Fruit fly (Drosophila melanogaster) whole organism, adult: ENCODE measurements around the gene Claspin.

ENCODE experiments used
- CG11617 ChIP-seq: fragments of 200-800 bp; sonication (Bioruptor generic); optimal IDR thresholded peaks from 2 replicates; lab custom pipeline; 2017; ENCODE audit warnings: mild to moderate bottlenecking, missing biosample characterization, missing genetic modification reagents, missing genetic modification characterization
- CG12768 ChIP-seq: fragments of 200-800 bp; sonication (Bioruptor generic); optimal IDR thresholded peaks from 2 replicates; lab custom pipeline; 2017; ENCODE audit warnings: missing biosample characterization, missing genetic modification characterization, mild to moderate bottlenecking, moderate library complexity, missing genetic modification reagents
- CG14711 ChIP-seq: fragments of 200-800 bp; sonication (Bioruptor generic); optimal IDR thresholded peaks from 2 replicates; lab custom pipeline; 2018; ENCODE audit warnings: missing biosample characterization, mild to moderate bottlenecking, missing genetic modification characterization, moderate library complexity
- CG1620 ChIP-seq: fragments of 200-800 bp; sonication (Bioruptor generic); optimal IDR thresholded peaks from 2 replicates; lab custom pipeline; 2016; ENCODE audit warnings: missing biosample characterization, missing genetic modification characterization
- CG33017 ChIP-seq: fragments of 200-800 bp; sonication (Bioruptor generic); optimal IDR thresholded peaks from 2 replicates; lab custom pipeline; 2018; ENCODE audit warnings: missing biosample characterization, mild to moderate bottlenecking, missing genetic modification characterization, moderate library complexity
- CG5204 ChIP-seq: fragments of 200-800 bp; sonication (Bioruptor generic); optimal IDR thresholded peaks from 2 replicates; lab custom pipeline; 2016; ENCODE audit warnings: missing biosample characterization, missing genetic modification characterization
- CG7045 ChIP-seq: fragments of 200-800 bp; sonication (Bioruptor generic); optimal IDR thresholded peaks from 2 replicates; lab custom pipeline; 2017; ENCODE audit warnings: missing biosample characterization, mild to moderate bottlenecking, missing genetic modification characterization
- CG7101 ChIP-seq: fragments of 200-800 bp; sonication (Bioruptor generic); optimal IDR thresholded peaks from 2 replicates; lab custom pipeline; 2018; ENCODE audit warnings: missing biosample characterization, mild to moderate bottlenecking, missing genetic modification characterization, moderate library complexity
- Clk ChIP-seq: fragments of 200-800 bp; sonication (Bioruptor generic); optimal IDR thresholded peaks from 2 replicates; lab custom pipeline; 2017; ENCODE audit warnings: missing biosample characterization, missing genetic modification characterization
- Crg-1 ChIP-seq: fragments of 200-800 bp; sonication (Bioruptor generic); optimal IDR thresholded peaks from 2 replicates; lab custom pipeline; 2016; ENCODE audit warnings: missing biosample characterization, missing genetic modification characterization
- Hr96 ChIP-seq: fragments of 200-800 bp; sonication (Bioruptor generic); optimal IDR thresholded peaks from 2 replicates; lab custom pipeline; 2016; ENCODE audit warnings: missing biosample characterization, missing genetic modification characterization
- Mnt ChIP-seq: fragments of 200-800 bp; sonication (Bioruptor generic); optimal IDR thresholded peaks from 2 replicates; lab custom pipeline; 2016; ENCODE audit warnings: missing biosample characterization, mild to moderate bottlenecking, missing genetic modification characterization
- bab1 ChIP-seq: fragments of 200-800 bp; sonication (Bioruptor generic); optimal IDR thresholded peaks from 3 replicates; lab custom pipeline; 2019; ENCODE audit warnings: missing biosample characterization, mild to moderate bottlenecking, missing genetic modification characterization, moderate library complexity
- cic ChIP-seq: fragments of 200-800 bp; sonication (Bioruptor generic); optimal IDR thresholded peaks from 2 replicates; lab custom pipeline; 2017; ENCODE audit warnings: missing biosample characterization, mild to moderate bottlenecking, missing genetic modification characterization, moderate library complexity
- cnc ChIP-seq, 2 experiments: fragments of >200 bp; optimal IDR thresholded peaks; 2 replicates each; lab custom pipeline; 2017
- kay ChIP-seq: fragments of 200-800 bp; sonication (Bioruptor generic); peaks from one replicate; lab custom pipeline; 2016; ENCODE audit warnings: missing biosample characterization, missing genetic modification characterization, borderline replicate concordance
- ovo ChIP-seq: fragments of 200-800 bp; sonication (Bioruptor generic); optimal IDR thresholded peaks from 2 replicates; lab custom pipeline; 2016; ENCODE audit warnings: missing biosample characterization, missing genetic modification characterization
- pad ChIP-seq: fragments of 200-800 bp; sonication (Bioruptor generic); optimal IDR thresholded peaks from 3 replicates; lab custom pipeline; 2017; ENCODE audit warnings: missing biosample characterization, missing genetic modification characterization, mild to moderate bottlenecking, moderate library complexity, missing genetic modification reagents
- tj ChIP-seq: fragments of 200-800 bp; sonication (Bioruptor generic); optimal IDR thresholded peaks from 3 replicates; lab custom pipeline; 2017; ENCODE audit warnings: missing biosample characterization, mild to moderate bottlenecking, missing genetic modification characterization, moderate library complexity
- toe ChIP-seq: fragments of 200-800 bp; sonication (Bioruptor generic); optimal IDR thresholded peaks from 2 replicates; lab custom pipeline; 2016; ENCODE audit warnings: missing biosample characterization, missing genetic modification characterization

Gene Claspin

DNA sequence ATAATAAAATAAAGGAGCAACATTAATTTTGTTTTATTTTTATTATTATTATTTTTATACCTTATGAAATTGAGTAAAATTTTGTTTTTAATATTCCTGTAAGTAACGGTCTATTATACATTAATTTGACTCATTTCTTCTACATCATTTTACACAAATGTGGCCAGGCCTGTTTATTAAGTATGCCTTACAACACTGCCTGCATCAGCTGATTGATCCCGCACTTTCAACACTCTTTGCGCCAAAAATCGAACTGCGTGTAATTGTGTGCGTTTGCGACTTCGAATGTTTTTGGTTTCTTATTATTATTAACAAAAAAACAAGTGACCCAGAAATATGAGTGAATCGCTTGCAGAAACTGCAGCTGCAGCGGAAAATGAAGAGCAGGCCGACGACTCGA is at the start of gene Claspin:
Gene Claspin (plus strand): TSS at position 185 of the 400 bp plus-strand sequence.
- no peak for TF ChIP-seq CG7045 (GFP tag; lab: Kevin White, UChicago)
- TF ChIP-seq cnc (optimal IDR thresholded peaks at IDR 0.05; lab: Kevin White, UChicago) = no peak
- TF ChIP-seq CG11617 (GFP tag; lab: Kevin White, UChicago) = no peak
- TF ChIP-seq Hr96 (GFP tag; lab: Kevin White, UChicago) = peak; percentile 37
- TF ChIP-seq CG14711 (tag; lab: Kevin White, UChicago) = no peak
- peak; percentile 70 for TF ChIP-seq CG1620 (GFP tag; lab: Kevin White, UChicago)
- TF ChIP-seq bab1 = peak; percentile 84
- TF ChIP-seq pad = peak; percentile 41
- no peak for TF ChIP-seq CG12768
- TF ChIP-seq Crg-1 (GFP tag; lab: Kevin White, UChicago) = peak; percentile 73
- TF ChIP-seq cic (GFP tag; lab: Kevin White, UChicago) = no peak
- peak; percentile 37 for TF ChIP-seq toe (GFP tag; lab: Kevin White, UChicago)
- peak; percentile 5 for TF ChIP-seq CG5204
- TF ChIP-seq Clk = no peak
- TF ChIP-seq ovo (GFP tag; lab: Kevin White, UChicago) = peak; percentile 62
- TF ChIP-seq Mnt (GFP tag; lab: Kevin White, UChicago) = peak; percentile 20
- peak; percentile 46 for TF ChIP-seq CG7101
- TF ChIP-seq kay = peak; percentile 84
- no peak for TF ChIP-seq CG33017
- TF ChIP-seq tj (GFP tag; lab: Kevin White, UChicago) = peak; percentile 67

- TF ChIP-seq Clk (no peak), CG1620 (GFP tag; lab: Kevin White, UChicago) (no peak), tj (GFP tag; lab: Kevin White, UChicago) (no peak), pad (no peak), CG11617 (GFP tag; lab: Kevin White, UChicago) (no peak), CG33017 (no peak), CG7101 (no peak), cnc (optimal IDR thresholded peaks at IDR 0.05; lab: Kevin White, UChicago) (no peak), cic (GFP tag; lab: Kevin White, UChicago) (no peak), CG7045 (GFP tag; lab: Kevin White, UChicago) (no peak), toe (GFP tag; lab: Kevin White, UChicago) (no peak), CG12768 (no peak), kay (no peak), ovo (GFP tag; lab: Kevin White, UChicago) (no peak)
Observed at dm6 chr3L:4263502-4263901, 49.8 kb upstream of the Claspin start, which contains the start of gene CG1273. Gene CG1273 (plus strand): TSS chr3L:4263719.

dm6 chr3L:4264963-4265362 is 48.3 kb upstream of the Claspin start:
- TF ChIP-seq Mnt (GFP tag; lab: Kevin White, UChicago) (no peak), ovo (GFP tag; lab: Kevin White, UChicago) (no peak), CG1620 (GFP tag; lab: Kevin White, UChicago) (no peak), tj (GFP tag; lab: Kevin White, UChicago) (no peak), cnc (optimal IDR thresholded peaks at IDR 0.05; lab: Kevin White, UChicago) (no peak), kay (no peak), CG33017 (no peak), pad (no peak), CG7045 (GFP tag; lab: Kevin White, UChicago) (no peak), CG5204 (no peak)

- no peak for TF ChIP-seq CG1620 (GFP tag; lab: Kevin White, UChicago)
- TF ChIP-seq ovo (GFP tag; lab: Kevin White, UChicago) = no peak
- TF ChIP-seq CG7045 (GFP tag; lab: Kevin White, UChicago) = no peak
- no peak for TF ChIP-seq cnc (optimal IDR thresholded peaks at IDR 0.05; lab: Kevin White, UChicago)
- no peak for TF ChIP-seq cic (GFP tag; lab: Kevin White, UChicago)
- no peak for TF ChIP-seq CG11617 (GFP tag; lab: Kevin White, UChicago)
- no peak for TF ChIP-seq Clk
- no peak for TF ChIP-seq Hr96 (GFP tag; lab: Kevin White, UChicago)
- no peak for TF ChIP-seq CG7101
- no peak for TF ChIP-seq CG33017
- TF ChIP-seq bab1 = no peak
- no peak for TF ChIP-seq CG5204
Observed at dm6 chr3L:4265836-4266235, 47.4 kb upstream of the Claspin start.

DNA sequence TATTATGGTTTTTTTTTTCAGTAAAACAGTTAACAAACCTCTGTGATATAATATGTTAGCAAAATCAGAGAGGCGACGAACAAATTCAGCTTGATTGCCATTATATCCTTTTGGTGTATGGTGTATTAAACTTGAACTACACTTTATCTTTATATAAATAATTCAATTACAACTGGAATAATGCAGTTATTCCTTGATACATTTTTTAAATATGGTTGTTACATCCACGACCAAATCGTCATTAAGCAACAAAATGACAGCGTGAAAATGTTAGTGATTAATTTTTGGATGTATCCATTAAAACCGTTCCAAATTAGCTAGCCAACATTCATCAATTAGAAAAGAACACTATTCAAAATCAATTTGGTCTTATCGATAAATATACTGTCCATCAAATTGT is 45.9 kb upstream of the Claspin start, which contains the start of gene CG33764:
Gene CG33764 (minus strand): TSS at position 101 of the 400 bp plus-strand sequence.
- TF ChIP-seq CG11617 (GFP tag; lab: Kevin White, UChicago) (no peak), cnc (optimal IDR thresholded peaks at IDR 0.05; lab: Kevin White, UChicago) (no peak), Hr96 (GFP tag; lab: Kevin White, UChicago) (no peak), CG5204 (no peak), Clk (no peak), CG1620 (GFP tag; lab: Kevin White, UChicago) (no peak), CG12768 (no peak), tj (GFP tag; lab: Kevin White, UChicago) (no peak), bab1 (no peak), cic (GFP tag; lab: Kevin White, UChicago) (no peak), Mnt (GFP tag; lab: Kevin White, UChicago) (no peak), CG14711 (tag; lab: Kevin White, UChicago) (no peak), kay (no peak), CG33017 (no peak), pad (no peak), Crg-1 (GFP tag; lab: Kevin White, UChicago) (no peak), CG7101 (no peak), CG7045 (GFP tag; lab: Kevin White, UChicago) (no peak)

- TF ChIP-seq CG1620 (GFP tag; lab: Kevin White, UChicago) (no peak), ovo (GFP tag; lab: Kevin White, UChicago) (no peak), CG33017 (no peak), pad (no peak), toe (GFP tag; lab: Kevin White, UChicago) (no peak)
Observed at dm6 chr3L:4269208-4269607, 44.1 kb upstream of the Claspin start.
